Worm (Caenorhabditis elegans) whole organism, L4 larva: ENCODE results near the gene M106.3.

Experiments used
- F10B5.3 ChIP-seq: sonication (generic microtip); optimal IDR thresholded peaks from 2 replicates; lab custom pipeline; 2016; ENCODE audit warnings: mild to moderate bottlenecking, missing genetic modification characterization, missing compliant biosample characterization
- F44E2.7 ChIP-seq: fragments of 200-800 bp; sonication (Bioruptor generic); IDR thresholded peaks from 2 replicates; pipeline ENCODE4 v2.1.2; 2022; ENCODE audit warnings: missing genetic modification characterization, missing compliant biosample characterization
- F49E8.2 ChIP-seq: sonication (generic microtip); optimal IDR thresholded peaks from 2 replicates; lab custom pipeline; 2016; ENCODE audit warnings: missing compliant biosample characterization, mild to moderate bottlenecking, missing genetic modification characterization, borderline replicate concordance
- T20F7.1 ChIP-seq: fragments of 200-800 bp; sonication (Bioruptor generic); optimal IDR thresholded peaks from 2 replicates; lab custom pipeline; 2018; ENCODE audit warnings: mild to moderate bottlenecking, missing genetic modification characterization, missing compliant biosample characterization
- T26A8.4 ChIP-seq: fragments of 200-800 bp; sonication (Bioruptor generic); IDR thresholded peaks from 2 replicates; pipeline ENCODE4 v1.3.6; 2022; ENCODE audit warnings: missing genetic modification characterization, missing compliant biosample characterization
- Y105C5A.15 ChIP-seq: fragments of 200-800 bp; sonication (Bioruptor generic); IDR thresholded peaks from 2 replicates; pipeline ENCODE4 v1.3.6; 2022; ENCODE audit warnings: missing genetic modification characterization, missing compliant biosample characterization
- Y48G9A.11 ChIP-seq: fragments of 200-800 bp; sonication (Bioruptor generic); IDR thresholded peaks from 2 replicates; pipeline ENCODE4 v1.3.6; 2022; ENCODE audit warnings: missing genetic modification reagents, missing genetic modification characterization, missing compliant biosample characterization
- Y5F2A.4 ChIP-seq: fragments of 200-800 bp; sonication (Bioruptor generic); optimal IDR thresholded peaks from 2 replicates; lab custom pipeline; 2018; ENCODE audit warnings: mild to moderate bottlenecking, missing genetic modification characterization, missing compliant biosample characterization
- ZK337.2 ChIP-seq: fragments of 200-800 bp; sonication (Bioruptor generic); IDR thresholded peaks from 2 replicates; pipeline ENCODE4 v1.3.6; 2022; ENCODE audit warnings: missing genetic modification reagents, missing genetic modification characterization, missing compliant biosample characterization
- aha-1 ChIP-seq: fragments of 150-350 bp; peaks from one replicate; lab custom pipeline; 2014; ENCODE audit warnings: missing biosample characterization, missing genetic modification characterization
- aly-2 ChIP-seq: sonication (generic microtip); optimal IDR thresholded peaks from 2 replicates; lab custom pipeline; 2018; ENCODE audit warnings: missing biosample characterization, missing genetic modification characterization
- arid-1 ChIP-seq: fragments of 200-800 bp; sonication (Bioruptor generic); conservative IDR thresholded peaks from 2 replicates; pipeline ENCODE4 v1.3.6; 2022; ENCODE audit warnings: missing genetic modification reagents, missing genetic modification characterization, missing compliant biosample characterization
- attf-4 ChIP-seq: sonication (generic microtip); optimal IDR thresholded peaks from 3 replicates; lab custom pipeline; 2017; ENCODE audit warnings: missing biosample characterization, missing genetic modification characterization
- ceh-20 ChIP-seq: fragments of 200-800 bp; sonication (Bioruptor generic); IDR thresholded peaks from 2 replicates; pipeline ENCODE4 v1.3.6; 2022; ENCODE audit warnings: missing genetic modification reagents, missing genetic modification characterization, missing compliant biosample characterization
- ceh-44 ChIP-seq: fragments of 200-800 bp; sonication (Bioruptor generic); IDR thresholded peaks from 2 replicates; pipeline ENCODE4 v1.3.6; 2022; ENCODE audit warnings: missing genetic modification reagents, missing genetic modification characterization, missing compliant biosample characterization
- cey-2 ChIP-seq: sonication (generic microtip); optimal IDR thresholded peaks from 3 replicates; lab custom pipeline; 2017; ENCODE audit warnings: missing genetic modification characterization, mild to moderate bottlenecking, missing compliant biosample characterization, antibody characterized with exemption, borderline replicate concordance; ENCODE audit not compliant: insufficient read depth
- dmd-8 ChIP-seq: fragments of 200-800 bp; sonication (Bioruptor generic); IDR thresholded peaks from 2 replicates; pipeline ENCODE4 v1.3.6; 2022; ENCODE audit warnings: missing genetic modification characterization, missing compliant biosample characterization
- duxl-1 ChIP-seq: sonication (generic microtip); optimal IDR thresholded peaks from 2 replicates; lab custom pipeline; 2016; ENCODE audit warnings: mild to moderate bottlenecking, missing genetic modification characterization, moderate library complexity, missing compliant biosample characterization; ENCODE audit not compliant: poor library complexity
- egl-43 ChIP-seq: fragments of 200-800 bp; sonication (Bioruptor generic); IDR thresholded peaks from 2 replicates; pipeline ENCODE4 v1.3.6; 2022; ENCODE audit warnings: missing genetic modification reagents, missing genetic modification characterization, missing compliant biosample characterization
- fkh-10 ChIP-seq: fragments of 150-350 bp; optimal IDR thresholded peaks from 2 replicates; lab custom pipeline; 2014; ENCODE audit warnings: missing biosample characterization, missing genetic modification reagents, missing genetic modification characterization
- hlh-30 ChIP-seq: sonication (generic microtip); optimal IDR thresholded peaks from 2 replicates; lab custom pipeline; 2017; ENCODE audit warnings: antibody characterized with exemption, mild to moderate bottlenecking, missing genetic modification characterization, missing compliant biosample characterization; ENCODE audit not compliant: insufficient read depth
- hmg-1.1 ChIP-seq: fragments of 200-800 bp; sonication (Bioruptor generic); IDR thresholded peaks from 2 replicates; pipeline ENCODE4 v1.3.6; 2022; ENCODE audit warnings: missing genetic modification reagents, missing genetic modification characterization, missing compliant biosample characterization
- lim-7 ChIP-seq: fragments of 200-800 bp; sonication (Bioruptor generic); IDR thresholded peaks from 2 replicates; pipeline ENCODE4 v1.3.6; 2022; ENCODE audit warnings: missing genetic modification characterization, missing compliant biosample characterization
- lin-39 ChIP-seq: fragments of 150-350 bp; optimal IDR thresholded peaks from 2 replicates; lab custom pipeline; 2014; ENCODE audit warnings: missing biosample characterization, missing genetic modification reagents, missing genetic modification characterization
- mes-2 ChIP-seq: sonication (generic microtip); optimal IDR thresholded peaks from 2 replicates; lab custom pipeline; 2016; ENCODE audit warnings: missing genotype, mild to moderate bottlenecking, missing genetic modification characterization, missing compliant biosample characterization; ENCODE audit not compliant: poor library complexity, severe bottlenecking
- nhr-11 ChIP-seq: fragments of 150-350 bp; optimal IDR thresholded peaks from 2 replicates; lab custom pipeline; 2014; ENCODE audit warnings: missing biosample characterization, missing genetic modification characterization
- nhr-25 ChIP-seq: sonication (generic microtip); optimal IDR thresholded peaks from 2 replicates; lab custom pipeline; 2017; ENCODE audit warnings: missing genetic modification characterization, mild to moderate bottlenecking, missing compliant biosample characterization, antibody characterized with exemption, moderate library complexity, borderline replicate concordance; ENCODE audit not compliant: insufficient read depth
- nhr-48 ChIP-seq: sonication (generic microtip); optimal IDR thresholded peaks from 2 replicates; lab custom pipeline; 2016; ENCODE audit warnings: mild to moderate bottlenecking, missing genetic modification characterization, missing compliant biosample characterization
- nhr-77 ChIP-seq: fragments of 150-350 bp; optimal IDR thresholded peaks from 2 replicates; lab custom pipeline; 2014; ENCODE audit warnings: missing biosample characterization, missing genetic modification characterization
- rbr-2 ChIP-seq: sonication (generic microtip); optimal IDR thresholded peaks from 2 replicates; lab custom pipeline; 2016; ENCODE audit warnings: missing genotype, missing genetic modification characterization, missing compliant biosample characterization
- set-16 ChIP-seq: fragments of 200-800 bp; sonication (Bioruptor generic); IDR thresholded peaks from 2 replicates; pipeline ENCODE4 v1.3.6; 2022; ENCODE audit warnings: missing genetic modification reagents, missing genetic modification characterization, missing compliant biosample characterization
- skn-1 ChIP-seq: fragments of 150-350 bp; optimal IDR thresholded peaks from 2 replicates; lab custom pipeline; 2014; ENCODE audit warnings: missing biosample characterization, missing genetic modification characterization
- snpc-1.2 ChIP-seq: fragments of 200-800 bp; sonication (Bioruptor generic); IDR thresholded peaks from 2 replicates; pipeline ENCODE4 v1.3.6; 2022; ENCODE audit warnings: missing genetic modification reagents, missing genetic modification characterization, missing compliant biosample characterization
- unc-39 ChIP-seq: sonication (generic microtip); optimal IDR thresholded peaks from 2 replicates; lab custom pipeline; 2017; ENCODE audit warnings: missing biosample characterization, missing genetic modification characterization
- ztf-7 ChIP-seq: fragments of 150-350 bp; optimal IDR thresholded peaks from 2 replicates; lab custom pipeline; 2014; ENCODE audit warnings: missing biosample characterization, missing genetic modification characterization

The M106.3 gene

ce11 chrII:10840067-10840466, 20.6 kb downstream of the M106.3 start (continued):
- TF ChIP-seq T20F7.1: peak; percentile 74
- peak; percentile 96 for TF ChIP-seq dmd-8
- TF ChIP-seq nhr-11 (tag; lab: Kevin White, UChicago): peak; percentile 59
- TF ChIP-seq nhr-77 (tag; lab: Kevin White, UChicago): peak; percentile 34
- peak; percentile 79 for TF ChIP-seq F49E8.2 (tag; lab: Kevin White, UChicago)
- TF ChIP-seq fkh-10 (GFP tag; lab: Kevin White, UChicago): peak; percentile 41
- peak; percentile 75 for TF ChIP-seq ceh-20 (GFP tag; lab: Robert Waterston, UW)
- TF ChIP-seq egl-43 (GFP tag; lab: Robert Waterston, UW): peak; percentile 94
- peak; percentile 98 for TF ChIP-seq aha-1 (tag; lab: Kevin White, UChicago)
- peak; percentile 89 for TF ChIP-seq lim-7 (GFP tag; lab: Robert Waterston, UW)
- peak; percentile 11 for TF ChIP-seq F10B5.3 (tag; lab: Kevin White, UChicago)
- TF ChIP-seq skn-1 (tag; lab: Kevin White, UChicago): no peak
- TF ChIP-seq unc-39 (tag; lab: Kevin White, UChicago): no peak
- TF ChIP-seq ceh-44: peak; percentile 67; the same call in 1 of the 2 replicates
- TF ChIP-seq lin-39: no peak
- TF ChIP-seq arid-1: peak; percentile 95
- peak; percentile 79; the same call in 1 of the 2 replicates for TF ChIP-seq F44E2.7 (GFP tag; lab: Robert Waterston, UW)
- TF ChIP-seq mes-2 (tag; lab: Kevin White, UChicago): peak; percentile 91

- TF ChIP-seq aly-2 (tag; lab: Kevin White, UChicago): no peak
- no peak for TF ChIP-seq hlh-30 (tag; lab: Kevin White, UChicago)
- no peak for TF ChIP-seq Y48G9A.11
- no peak for TF ChIP-seq ztf-7 (tag; lab: Kevin White, UChicago)
- TF ChIP-seq T20F7.1: no peak
- TF ChIP-seq ZK337.2 (GFP tag; lab: Robert Waterston, UW): no peak
- TF ChIP-seq F10B5.3 (tag; lab: Kevin White, UChicago): no peak
- no peak for TF ChIP-seq rbr-2 (tag; lab: Kevin White, UChicago)
- TF ChIP-seq attf-4 (tag; lab: Kevin White, UChicago): no peak
- TF ChIP-seq Y105C5A.15: no peak
- TF ChIP-seq Y5F2A.4 (GFP tag; lab: Kevin White, UChicago): no peak
These were observed 22.2 kb downstream of the M106.3 start for ce11 chrII:10838550-10838949.

- TF ChIP-seq nhr-25 (no peak), T26A8.4 (GFP tag; lab: Robert Waterston, UW) (no peak), aha-1 (tag; lab: Kevin White, UChicago) (peak; percentile 90)
These were observed 26.0 kb downstream of the M106.3 start for ce11 chrII:10834717-10835116.

ce11 chrII:10829572-10829971, 31.1 kb downstream of the M106.3 start:
- TF ChIP-seq hmg-1.1 (GFP tag; lab: Robert Waterston, UW) (0 out of 2 replicates have a peak, but pooled peaks have one; percentile 21), snpc-1.2 (GFP tag; lab: Robert Waterston, UW) (no peak), egl-43 (GFP tag; lab: Robert Waterston, UW) (no peak), nhr-48 (tag; lab: Kevin White, UChicago) (no peak), cey-2 (tag; lab: Kevin White, UChicago) (no peak), duxl-1 (no peak), set-16 (GFP tag; lab: Robert Waterston, UW) (0 out of 2 replicates have a peak, but pooled peaks have one; percentile 14)
